Worm (Caenorhabditis elegans): ENCODE measurements around the gene cec-2.

DNA sequence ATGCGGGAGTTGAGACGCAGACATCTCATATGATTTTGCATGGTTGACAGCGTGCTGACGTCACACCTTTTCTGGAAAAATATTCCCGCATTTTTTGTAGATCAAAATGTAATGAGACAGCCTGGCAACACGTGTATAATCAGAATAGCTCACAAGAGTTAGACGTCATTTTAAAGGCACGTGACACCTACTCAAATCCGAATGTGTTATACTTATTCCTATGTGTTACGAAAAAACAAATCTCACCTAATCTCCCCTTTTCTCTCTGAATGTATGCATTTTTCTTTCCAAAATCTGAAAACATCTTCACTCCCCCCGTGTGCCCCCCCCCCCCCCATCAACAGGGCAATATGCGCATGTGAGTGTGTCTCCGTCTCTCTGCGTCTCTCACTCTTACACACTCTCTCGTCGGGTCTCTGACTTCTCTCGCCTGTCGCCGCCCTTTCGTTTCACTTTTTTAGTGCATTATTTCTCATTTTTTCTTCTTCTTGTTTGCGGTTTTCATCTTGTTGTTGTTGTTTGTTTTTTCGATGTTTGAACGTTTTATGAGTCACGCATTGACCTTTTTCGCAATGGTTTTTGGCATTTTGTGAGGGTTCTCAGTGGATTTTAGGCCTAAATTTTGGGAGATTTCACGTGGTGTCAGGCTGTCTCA, 2.1 kb upstream of the cec-2 start:
- no peak for TF ChIP-seq nhr-237 (tag; optimal IDR thresholded peaks at IDR 0.05)
- TF ChIP-seq aly-2 (tag; optimal IDR thresholded peaks at IDR 0.05), result no peak
- TF ChIP-seq unc-62 (GFP tag; optimal IDR thresholded peaks at IDR 0.05), result no peak
- peak; percentile 6 for TF ChIP-seq F16B12.6 (tag; optimal IDR thresholded peaks at IDR 0.05)
- TF ChIP-seq ztf-11 (tag; optimal IDR thresholded peaks at IDR 0.05), result no peak
- TF ChIP-seq ceh-8 (GFP tag; optimal IDR thresholded peaks at IDR 0.05), result peak; percentile 29

Measured in whole organism, L1 larva.